Worm (Caenorhabditis elegans): ENCODE results near the gene gei-3.

ce11 chrX:12754043-12754442, 59.4 kb downstream of the gei-3 start:
- TF ChIP-seq pha-4 (tag; optimal IDR thresholded peaks at IDR 0.05) (no peak), fkh-10 (GFP tag; optimal IDR thresholded peaks at IDR 0.05) (no peak), fkh-6 (tag; optimal IDR thresholded peaks at IDR 0.05) (no peak)

Measured in whole organism, late embryonic.